Fruit fly (Drosophila melanogaster): ENCODE measurements around the gene CG5399.

DNA sequence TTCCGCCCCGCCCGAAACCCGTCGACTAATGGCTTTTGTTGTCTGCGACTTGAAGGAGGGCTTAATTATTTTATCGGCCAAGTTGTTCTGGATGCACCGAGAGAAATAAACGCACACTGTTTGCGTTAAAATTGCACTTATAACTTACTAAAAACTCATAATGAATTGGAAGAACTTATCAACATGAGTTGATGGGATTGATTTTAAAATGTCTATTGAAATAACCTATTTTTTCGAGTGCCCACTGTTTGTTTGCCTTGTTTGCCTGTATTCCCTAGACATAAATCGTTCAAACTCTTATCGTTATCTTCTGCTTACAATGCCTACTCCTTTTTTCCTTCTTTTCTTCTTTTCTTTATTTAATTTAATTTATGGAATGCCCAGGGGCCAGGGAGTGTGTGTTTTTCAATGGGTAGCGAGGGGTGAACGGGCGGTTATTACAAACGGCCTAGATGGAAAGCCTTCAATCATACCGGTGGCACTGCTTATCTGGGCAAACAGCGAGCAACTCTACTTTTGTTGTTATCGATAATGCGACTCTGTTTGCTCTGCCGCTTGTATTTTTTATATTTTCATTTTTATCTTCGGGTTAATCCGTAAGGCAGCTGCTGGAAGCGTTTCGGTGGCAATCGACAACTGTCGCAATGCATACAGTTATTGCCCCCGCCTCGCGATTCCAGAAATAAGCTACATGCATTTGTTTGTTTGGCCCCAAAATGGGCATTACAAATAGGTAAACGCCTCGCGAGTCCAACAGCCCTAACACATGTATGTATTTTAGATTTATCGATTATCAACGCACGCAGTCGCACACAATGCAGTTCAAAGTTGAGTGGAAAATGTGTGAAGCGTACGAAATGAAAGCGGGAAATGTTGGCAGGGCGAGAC lies 18.6 kb upstream of the CG5399 start:
- TF ChIP-seq CG8478 (optimal IDR thresholded peaks at IDR 0.05) (no peak), usp (GFP tag; optimal IDR thresholded peaks at IDR 0.05) (no peak), psq (optimal IDR thresholded peaks at IDR 0.05) (no peak), EcR (GFP tag; optimal IDR thresholded peaks at IDR 0.05) (no peak), pan (optimal IDR thresholded peaks at IDR 0.05) (no peak)

Data from whole organism.